Fruit fly (Drosophila melanogaster): ENCODE data around the gene CG9743.

CG9743 gene

DNA sequence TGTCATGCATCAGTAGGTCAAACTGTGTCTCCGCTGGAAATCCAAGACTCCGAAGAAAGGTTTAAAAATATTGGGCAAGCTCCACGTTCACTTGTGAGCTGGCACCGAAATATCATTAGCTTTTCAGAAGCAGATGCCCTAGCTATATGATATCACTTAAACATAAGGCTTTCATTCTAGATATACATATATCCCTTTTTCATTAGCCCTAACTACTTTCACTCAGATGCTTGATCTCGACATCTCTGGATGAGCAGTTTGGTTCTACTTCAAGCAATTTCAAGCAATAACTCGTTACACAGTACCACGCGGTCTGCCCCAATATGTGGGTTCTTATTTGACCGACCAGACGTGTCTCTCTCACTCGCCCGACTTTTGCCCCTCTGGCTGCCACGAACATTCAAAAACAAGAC is 11.3 kb downstream of the CG9743 start (continued):
- TF ChIP-seq trem (tag; optimal IDR thresholded peaks at IDR 0.05) (no peak), tap (tag; optimal IDR thresholded peaks at IDR 0.05) (no peak), CG12942 (GFP tag; optimal IDR thresholded peaks at IDR 0.05) (no peak), CG14014 (GFP tag; IDR thresholded peaks at IDR 0.05) (no peak), CG1792 (GFP tag; optimal IDR thresholded peaks at IDR 0.05) (no peak), CG3847 (GFP tag; IDR thresholded peaks at IDR 0.05) (no peak), CG3726 (GFP tag; IDR thresholded peaks at IDR 0.05) (no peak), CG4424 (GFP tag; optimal IDR thresholded peaks at IDR 0.05) (peak; percentile 37), gem (tag; optimal IDR thresholded peaks at IDR 0.05) (peak; percentile 61), ara (GFP tag; IDR thresholded peaks at IDR 0.05) (no peak), cad (GFP tag; optimal IDR thresholded peaks at IDR 0.05) (no peak), CG16863 (GFP tag; optimal IDR thresholded peaks at IDR 0.05) (peak; percentile 61), CG1602 (GFP tag; optimal IDR thresholded peaks at IDR 0.05) (peak; percentile 35), scrt (GFP tag; optimal IDR thresholded peaks at IDR 0.05) (no peak), zfh2 (GFP tag; optimal IDR thresholded peaks at IDR 0.05) (peak; percentile 32), CG42726 (GFP tag; IDR thresholded peaks at IDR 0.05; ENCODE audit: partially characterized antibody) (no peak), p53 (GFP tag; optimal IDR thresholded peaks at IDR 0.05) (peak; percentile 10), Hr3 (GFP tag; optimal IDR thresholded peaks at IDR 0.05) (peak; percentile 32), jigr1 (GFP tag; IDR thresholded peaks at IDR 0.05) (no peak), eyg (GFP tag; optimal IDR thresholded peaks at IDR 0.05) (peak; percentile 32), HHEX (GFP tag; optimal IDR thresholded peaks at IDR 0.05) (no peak), CG11695 (GFP tag; IDR thresholded peaks at IDR 0.05) (0 out of 3 replicates have a peak, but pooled peaks have one; percentile 34), CG32767 (GFP tag; IDR thresholded peaks at IDR 0.05) (no peak), vnd (GFP tag; IDR thresholded peaks at IDR 0.05; ENCODE audit: partially characterized antibody) (no peak), exex (tag; optimal IDR thresholded peaks at IDR 0.05) (no peak), ems (GFP tag; optimal IDR thresholded peaks at IDR 0.05) (peak; percentile 3), Max (GFP tag; optimal IDR thresholded peaks at IDR 0.05) (no peak), jing (GFP tag; optimal IDR thresholded peaks at IDR 0.05) (no peak), sna (GFP tag; IDR thresholded peaks at IDR 0.05; ENCODE audit: partially characterized antibody) (no peak), tx (GFP tag; optimal IDR thresholded peaks at IDR 0.05) (peak; percentile 35), Abd-B (GFP tag; optimal IDR thresholded peaks at IDR 0.05) (peak; percentile 35), jumu (GFP tag; optimal IDR thresholded peaks at IDR 0.05) (peak; percentile 49), CG17829 (tag; optimal IDR thresholded peaks at IDR 0.05) (peak; percentile 32), pb (GFP tag; optimal IDR thresholded peaks at IDR 0.05) (peak; percentile 47), mam (GFP tag; optimal IDR thresholded peaks at IDR 0.05) (peak; percentile 39), HLH4C (GFP tag; IDR thresholded peaks at IDR 0.05; ENCODE audit: partially characterized antibody) (no peak), Dll (GFP tag; IDR thresholded peaks at IDR 0.05; ENCODE audit: partially characterized antibody) (no peak), Dad (GFP tag; optimal IDR thresholded peaks at IDR 0.05) (no peak), Pdp1 (GFP tag; optimal IDR thresholded peaks at IDR 0.05) (peak; percentile 45 to 65), CG13894 (tag; optimal IDR thresholded peaks at IDR 0.05) (no peak), Dip2 (GFP tag; IDR thresholded peaks at IDR 0.05) (no peak), CG1024 (GFP tag; IDR thresholded peaks at IDR 0.05) (no peak), pzg (GFP tag; optimal IDR thresholded peaks at IDR 0.05) (no peak), CG8944 (GFP tag; optimal IDR thresholded peaks at IDR 0.05) (no peak), bab2 (GFP tag; optimal IDR thresholded peaks at IDR 0.05) (peak; percentile 24), Adf1 (GFP tag; IDR thresholded peaks at IDR 0.05) (no peak), dmrt11E (tag; optimal IDR thresholded peaks at IDR 0.05) (no peak), CG2889 (GFP tag; IDR thresholded peaks at IDR 0.05) (no peak), prd (optimal IDR thresholded peaks at IDR 0.05) (no peak), prd (GFP tag; IDR thresholded peaks at IDR 0.05) (peak; percentile 6; the same call in 1 of the 3 replicates), Lim3 (GFP tag; IDR thresholded peaks at IDR 0.05) (no peak), bbx (GFP tag; IDR thresholded peaks at IDR 0.05; ENCODE audit: partially characterized antibody) (no peak)

Data from whole organism, embryonic.